Worm (Caenorhabditis elegans): Measurements from ENCODE around the gene srx-116.

- TF ChIP-seq nhr-237 (tag; optimal IDR thresholded peaks at IDR 0.05) (no peak), lsy-2 (tag; optimal IDR thresholded peaks at IDR 0.05) (no peak), ama-1 (optimal IDR thresholded peaks at IDR 0.05) (no peak), lin-39 (tag; optimal IDR thresholded peaks at IDR 0.05) (no peak), fkh-10 (GFP tag; optimal IDR thresholded peaks at IDR 0.05) (peak; percentile 48), unc-62 (GFP tag; optimal IDR thresholded peaks at IDR 0.05 in 1 of 2) (no peak), unc-62 (tag; optimal IDR thresholded peaks at IDR 0.05) (no peak), nhr-48 (tag; optimal IDR thresholded peaks at IDR 0.05) (no peak), arid-1 (GFP tag; conservative IDR thresholded peaks at IDR 0.05) (no peak), nhr-11 (tag; optimal IDR thresholded peaks at IDR 0.05) (no peak), aha-1 (tag) (no peak)
These were observed 3.0 kb downstream of the srx-116 start for ce11 chrV:12673745-12674144.

Measured in whole organism, L4 larva.